Worm (Caenorhabditis elegans) whole organism, L4 larva: ENCODE results near the gene C27H5.2.

ENCODE experiments used
- aha-1 ChIP-seq: fragments of 150-350 bp; peaks from one replicate; lab custom pipeline; 2014; ENCODE audit warnings: missing biosample characterization, missing genetic modification characterization
- ama-1 ChIP-seq: fragments of 150-350 bp; optimal IDR thresholded peaks from 2 replicates; lab custom pipeline; 2014; ENCODE audit warnings: inconsistent platforms, mixed read lengths
- ceh-32 ChIP-seq: sonication (generic microtip); optimal IDR thresholded peaks from 2 replicates; lab custom pipeline; 2016; ENCODE audit warnings: mild to moderate bottlenecking, missing genetic modification characterization, missing compliant biosample characterization; ENCODE audit not compliant: poor library complexity
- ceh-82 ChIP-seq: sonication (generic microtip); optimal IDR thresholded peaks from 2 replicates; lab custom pipeline; 2017; ENCODE audit warnings: missing biosample characterization, missing genetic modification characterization
- fos-1 ChIP-seq: fragments of 150-350 bp; optimal IDR thresholded peaks from 2 replicates; lab custom pipeline; 2014; ENCODE audit warnings: missing biosample characterization, missing genetic modification characterization
- nhr-11 ChIP-seq: fragments of 150-350 bp; optimal IDR thresholded peaks from 2 replicates; lab custom pipeline; 2014; ENCODE audit warnings: missing biosample characterization, missing genetic modification characterization
- pha-4 ChIP-seq, 2 experiments: fragments of 150-350 bp in 1 of 2; fragments of 200-800 bp in 1 of 2; sonication (Bioruptor generic) in 1 of 2; IDR thresholded peaks in 1 of 2; optimal IDR thresholded peaks in 1 of 2; 2 replicates each; pipeline versions ENCODE4 v1.3.6 to Lab custom; 2014 to 2022; ENCODE audit warnings: missing genetic modification characterization in 2 of 2, missing genetic modification reagents in 2 of 2, missing biosample characterization in 1 of 2, missing compliant biosample characterization in 1 of 2
- unc-39 ChIP-seq: sonication (generic microtip); optimal IDR thresholded peaks from 2 replicates; lab custom pipeline; 2017; ENCODE audit warnings: missing biosample characterization, missing genetic modification characterization

- TF ChIP-seq nhr-11 (tag; lab: Kevin White, UChicago) (no peak), ama-1 (lab: Kevin White, UChicago) (no peak), pha-4 (GFP tag; IDR thresholded peaks at IDR 0.05; lab: Robert Waterston, UW) (no peak), pha-4 (tag; optimal IDR thresholded peaks at IDR 0.05; lab: Kevin White, UChicago) (no peak), unc-39 (no peak), aha-1 (tag; lab: Kevin White, UChicago) (no peak), ceh-32 (tag; lab: Kevin White, UChicago) (no peak), fos-1 (tag; lab: Kevin White, UChicago) (no peak), ceh-82 (tag; lab: Kevin White, UChicago) (no peak)
Observed at ce11 chrII:7203110-7203509, 47.7 kb downstream of the C27H5.2 start, which contains the start of gene srd-56.
